Fruit fly (Drosophila melanogaster) whole organism, embryonic: ENCODE measurements around the gene CG31650.

Experiments used
- CG10431 ChIP-seq: fragments of 200-800 bp; sonication (Bioruptor generic); optimal IDR thresholded peaks from 3 replicates; lab custom pipeline; 2018; ENCODE audit warnings: missing biosample characterization, mild to moderate bottlenecking, missing genetic modification characterization
- CG12659 ChIP-seq: fragments of 200-800 bp; sonication (Bioruptor generic); optimal IDR thresholded peaks from 3 replicates; lab custom pipeline; 2017; ENCODE audit warnings: mild to moderate bottlenecking, missing biosample characterization, missing genetic modification reagents, missing genetic modification characterization
- CG14441 ChIP-seq: fragments of 200-800 bp; sonication (Bioruptor generic); IDR thresholded peaks from 2 replicates; pipeline ENCODE4 v1.3.6; 2022; ENCODE audit warnings: missing biosample characterization, missing genetic modification characterization
- CG14860 ChIP-seq: fragments of 200-800 bp; sonication (Bioruptor generic); IDR thresholded peaks from 3 replicates; pipeline ENCODE4 v1.3.6; 2022; ENCODE audit warnings: missing biosample characterization, missing genetic modification characterization; ENCODE audit not compliant: partially characterized antibody
- CG15601 ChIP-seq: fragments of 200-800 bp; sonication (Bioruptor generic); optimal IDR thresholded peaks from 3 replicates; lab custom pipeline; 2019; ENCODE audit warnings: missing biosample characterization, mild to moderate bottlenecking, missing genetic modification characterization, moderate library complexity
- CG16815 ChIP-seq: fragments of 200-800 bp; sonication (Bioruptor generic); optimal IDR thresholded peaks from 3 replicates; lab custom pipeline; 2017; ENCODE audit warnings: missing biosample characterization, mild to moderate bottlenecking, missing genetic modification characterization
- CG17568 ChIP-seq: fragments of 200-800 bp; sonication (Bioruptor generic); optimal IDR thresholded peaks from 2 replicates; lab custom pipeline; 2018; ENCODE audit warnings: missing biosample characterization, mild to moderate bottlenecking, missing genetic modification characterization, moderate library complexity
- CG17802 ChIP-seq: fragments of 200-800 bp; sonication (Bioruptor generic); optimal IDR thresholded peaks from 2 replicates; lab custom pipeline; 2018; ENCODE audit warnings: missing biosample characterization, mild to moderate bottlenecking, missing genetic modification characterization, moderate library complexity
- CG2678 ChIP-seq: fragments of 200-800 bp; sonication (Bioruptor generic); optimal IDR thresholded peaks from 3 replicates; lab custom pipeline; 2019; ENCODE audit warnings: missing biosample characterization, mild to moderate bottlenecking, missing genetic modification characterization, moderate library complexity
- CG33213 ChIP-seq: fragments of 200-800 bp; sonication (Bioruptor generic); optimal IDR thresholded peaks from 3 replicates; lab custom pipeline; 2016; ENCODE audit warnings: missing biosample characterization, missing genetic modification characterization
- CG42726 ChIP-seq: fragments of 200-800 bp; sonication (Bioruptor generic); IDR thresholded peaks from 2 replicates; pipeline ENCODE4 v1.3.6; 2022; ENCODE audit warnings: missing biosample characterization, missing genetic modification characterization; ENCODE audit not compliant: partially characterized antibody
- CG4707 ChIP-seq: fragments of 200-800 bp; sonication (Bioruptor generic); optimal IDR thresholded peaks from 2 replicates; lab custom pipeline; 2018; ENCODE audit warnings: missing biosample characterization, mild to moderate bottlenecking, missing genetic modification characterization, moderate library complexity
- CG4730 ChIP-seq: fragments of 200-800 bp; sonication (Bioruptor generic); IDR thresholded peaks from 2 replicates; pipeline ENCODE4 v1.3.6; 2022; ENCODE audit warnings: missing biosample characterization, missing genetic modification characterization
- CG6765 ChIP-seq: fragments of 200-800 bp; sonication (Bioruptor generic); optimal IDR thresholded peaks from 3 replicates; lab custom pipeline; 2017; ENCODE audit warnings: missing biosample characterization, mild to moderate bottlenecking, missing genetic modification characterization
- CG8359 ChIP-seq: fragments of 200-800 bp; sonication (Bioruptor generic); optimal IDR thresholded peaks from 2 replicates; lab custom pipeline; 2017; ENCODE audit warnings: missing biosample characterization, mild to moderate bottlenecking, missing genetic modification characterization, borderline replicate concordance
- CG8765 ChIP-seq: fragments of 200-800 bp; sonication (Bioruptor generic); IDR thresholded peaks from 2 replicates; pipeline ENCODE4 v1.3.6; 2022; ENCODE audit warnings: missing biosample characterization, missing genetic modification characterization
- CTCF ChIP-seq: fragments of 200-800 bp; sonication (Bioruptor generic); optimal IDR thresholded peaks from 2 replicates; lab custom pipeline; 2017; ENCODE audit warnings: missing biosample characterization, mild to moderate bottlenecking, missing genetic modification characterization, moderate library complexity
- CrebB ChIP-seq: fragments of 200-800 bp; sonication (Bioruptor generic); optimal IDR thresholded peaks from 3 replicates; lab custom pipeline; 2018; ENCODE audit warnings: missing biosample characterization, mild to moderate bottlenecking, missing genetic modification characterization
- Dad ChIP-seq: fragments of 200-800 bp; sonication (Bioruptor generic); optimal IDR thresholded peaks from 3 replicates; lab custom pipeline; 2016; ENCODE audit warnings: missing biosample characterization, missing genetic modification characterization
- Dref ChIP-seq: fragments of 200-800 bp; sonication (Bioruptor generic); IDR thresholded peaks from 2 replicates; pipeline ENCODE4 v1.3.6; 2022; ENCODE audit warnings: missing biosample characterization, missing genetic modification characterization
- Eip74EF ChIP-seq, 2 experiments: fragments of 200-800 bp in 1 of 2; fragments of >200 bp in 1 of 2; sonication (Bioruptor generic) in 1 of 2; optimal IDR thresholded peaks; 2 replicates each; lab custom pipeline; 2017 to 2019; ENCODE audit warnings: missing biosample characterization in 2 of 2, missing genetic modification characterization in 2 of 2, mild to moderate bottlenecking in 1 of 2, moderate library complexity in 1 of 2
- PHDP ChIP-seq: fragments of 200-800 bp; sonication (Bioruptor generic); optimal IDR thresholded peaks from 3 replicates; lab custom pipeline; 2018; ENCODE audit warnings: missing biosample characterization, mild to moderate bottlenecking, missing genetic modification characterization, moderate library complexity
- Rx ChIP-seq: fragments of 200-800 bp; sonication (Bioruptor generic); IDR thresholded peaks from 2 replicates; pipeline ENCODE4 v1.3.6; 2022; ENCODE audit warnings: missing biosample characterization, missing genetic modification characterization
- Sox100B ChIP-seq: fragments of 200-800 bp; sonication (Bioruptor generic); optimal IDR thresholded peaks from 3 replicates; lab custom pipeline; 2018; ENCODE audit warnings: missing biosample characterization, mild to moderate bottlenecking, missing genetic modification characterization
- Tbp ChIP-seq: fragments of >200 bp; optimal IDR thresholded peaks from 2 replicates; lab custom pipeline; 2018; ENCODE audit warnings: missing biosample characterization, missing genetic modification characterization
- croc ChIP-seq: fragments of 200-800 bp; sonication (Bioruptor generic); conservative IDR thresholded peaks from 3 replicates; pipeline ENCODE4 v1.3.6; 2022; ENCODE audit warnings: missing biosample characterization, missing genetic modification characterization
- dati ChIP-seq: fragments of 200-800 bp; sonication (Bioruptor generic); IDR thresholded peaks from 2 replicates; pipeline ENCODE4 v1.3.6; 2022; ENCODE audit warnings: missing biosample characterization, missing genetic modification characterization
- dmrt11E ChIP-seq: fragments of 200-800 bp; sonication (Bioruptor generic); optimal IDR thresholded peaks from 3 replicates; lab custom pipeline; 2018; ENCODE audit warnings: missing biosample characterization, mild to moderate bottlenecking, missing genetic modification characterization, moderate library complexity
- exex ChIP-seq: fragments of 200-800 bp; sonication (Bioruptor generic); optimal IDR thresholded peaks from 4 replicates; lab custom pipeline; 2018; ENCODE audit warnings: missing biosample characterization, mild to moderate bottlenecking, missing genetic modification characterization, moderate library complexity
- gt ChIP-seq: fragments of 200-800 bp; sonication (Bioruptor generic); IDR thresholded peaks from 2 replicates; pipeline ENCODE4 v1.3.6; 2022; ENCODE audit warnings: missing biosample characterization, missing genetic modification characterization
- insv ChIP-seq, 2 experiments: fragments of 200-800 bp; sonication (Bioruptor generic); optimal IDR thresholded peaks; 3 replicates each; lab custom pipeline; 2016 to 2018; ENCODE audit warnings: missing biosample characterization in 2 of 2, missing genetic modification characterization in 2 of 2
- inv ChIP-seq: fragments of 200-800 bp; sonication (Bioruptor generic); IDR thresholded peaks from 2 replicates; pipeline ENCODE4 v1.3.6; 2022; ENCODE audit warnings: missing biosample characterization, missing genetic modification characterization; ENCODE audit not compliant: partially characterized antibody
- jigr1 ChIP-seq: fragments of 200-800 bp; sonication (Bioruptor generic); IDR thresholded peaks from 3 replicates; pipeline ENCODE4 v1.3.6; 2022; ENCODE audit warnings: missing biosample characterization, missing genetic modification characterization
- lab ChIP-seq: fragments of 200-800 bp; sonication (Bioruptor generic); optimal IDR thresholded peaks from 3 replicates; lab custom pipeline; 2017; ENCODE audit warnings: missing biosample characterization, missing genetic modification characterization, mild to moderate bottlenecking, moderate library complexity, missing genetic modification reagents
- nmo ChIP-seq: fragments of 200-800 bp; sonication (Bioruptor generic); optimal IDR thresholded peaks from 2 replicates; lab custom pipeline; 2018; ENCODE audit warnings: missing biosample characterization, mild to moderate bottlenecking, missing genetic modification characterization, moderate library complexity
- pfk ChIP-seq: fragments of 200-800 bp; sonication (Bioruptor generic); optimal IDR thresholded peaks from 2 replicates; lab custom pipeline; 2018; ENCODE audit warnings: missing biosample characterization, mild to moderate bottlenecking, missing genetic modification characterization, moderate library complexity
- pnt ChIP-seq: fragments of 200-800 bp; sonication (Bioruptor generic); optimal IDR thresholded peaks from 3 replicates; lab custom pipeline; 2016; ENCODE audit warnings: missing biosample characterization, missing genetic modification characterization
- repo ChIP-seq: fragments of 200-800 bp; sonication (Bioruptor generic); optimal IDR thresholded peaks from 2 replicates; lab custom pipeline; 2016; ENCODE audit warnings: missing biosample characterization, missing genetic modification characterization
- stwl ChIP-seq: fragments of 200-800 bp; sonication (Bioruptor generic); optimal IDR thresholded peaks from 3 replicates; lab custom pipeline; 2018; ENCODE audit warnings: missing biosample characterization, mild to moderate bottlenecking, missing genetic modification characterization, moderate library complexity
- trem ChIP-seq: fragments of 200-800 bp; optimal IDR thresholded peaks from 3 replicates; lab custom pipeline; 2019; ENCODE audit warnings: missing biosample characterization, mild to moderate bottlenecking, missing genetic modification characterization, moderate library complexity
- vvl ChIP-seq: fragments of 200-800 bp; sonication (Bioruptor generic); IDR thresholded peaks from 2 replicates; pipeline ENCODE4 v1.3.6; 2022; ENCODE audit warnings: missing biosample characterization, missing genetic modification characterization

CG31650 gene

DNA sequence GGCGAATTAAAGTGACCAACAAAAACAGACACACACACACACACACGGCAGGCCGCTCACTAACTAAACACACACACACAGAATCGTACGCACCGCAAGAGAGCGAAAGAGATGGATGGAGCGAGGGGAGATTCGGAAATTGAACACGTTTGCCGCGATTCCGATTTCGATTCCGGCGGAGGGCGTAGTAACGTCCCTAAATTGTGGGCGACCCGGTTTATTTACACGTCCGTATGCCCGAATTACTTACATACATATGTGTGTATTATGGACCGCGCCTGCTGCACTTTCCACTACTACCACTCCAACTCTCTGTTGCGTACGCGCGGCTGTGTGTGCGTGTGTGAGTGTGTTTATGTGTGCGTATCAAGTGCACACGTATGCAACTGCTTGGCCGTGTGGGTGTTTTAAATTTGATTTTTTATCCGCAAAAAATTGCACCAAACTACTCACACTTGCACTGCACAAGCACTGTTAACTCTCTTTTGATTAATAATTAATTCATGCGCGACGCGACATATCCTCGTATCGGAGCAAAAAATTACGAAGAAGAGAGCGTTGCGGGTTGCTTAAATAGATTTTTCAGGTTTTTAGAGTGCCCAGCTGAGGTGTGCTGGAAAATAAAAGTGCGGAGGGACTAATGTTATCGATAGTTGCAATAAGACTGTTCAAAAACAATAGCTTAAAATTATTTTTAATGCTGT is 48.6 kb upstream of the CG31650 start, which contains the start of gene Pgant5 (continued):
- TF ChIP-seq Rx (GFP tag; lab: Robert Waterston, UW): no peak
- TF ChIP-seq jigr1 (GFP tag; lab: Robert Waterston, UW): no peak
- TF ChIP-seq lab (GFP tag; lab: Kevin White, UChicago): peak; percentile 41
- no peak for TF ChIP-seq pfk (GFP tag; lab: Kevin White, UChicago)
- no peak for TF ChIP-seq gt (GFP tag; lab: Robert Waterston, UW)
- TF ChIP-seq CG16815 (GFP tag; lab: Kevin White, UChicago): no peak
- no peak for TF ChIP-seq CG17802 (tag; lab: Kevin White, UChicago)
- peak; percentile 15 for TF ChIP-seq exex (tag; lab: Kevin White, UChicago)
- TF ChIP-seq CG8359 (GFP tag; lab: Kevin White, UChicago): no peak
- TF ChIP-seq pnt (GFP tag; lab: Kevin White, UChicago): no peak
- peak; percentile 61; the same call in 1 of the 3 replicates for TF ChIP-seq CG14860 (GFP tag; lab: Robert Waterston, UW)
- TF ChIP-seq vvl: peak; percentile 73; the same call in 1 of the 2 replicates
- no peak for TF ChIP-seq CG10431
- TF ChIP-seq Sox100B: no peak
- TF ChIP-seq PHDP (tag; lab: Kevin White, UChicago): no peak
- peak; percentile 32 for TF ChIP-seq trem (tag; lab: Kevin White, UChicago)
- TF ChIP-seq CG8765: no peak
- no peak for TF ChIP-seq nmo
- TF ChIP-seq CTCF (GFP tag; lab: Kevin White, UChicago): no peak
- TF ChIP-seq Dref (GFP tag; lab: Robert Waterston, UW): peak; percentile 54
- no peak for TF ChIP-seq CG17568 (GFP tag; lab: Kevin White, UChicago)
- TF ChIP-seq insv (GFP tag; optimal IDR thresholded peaks at IDR 0.05; lab: Kevin White, UChicago): peak in 1 of 2 experiments; percentile 90
- TF ChIP-seq CG33213 (GFP tag; lab: Kevin White, UChicago): no peak
- TF ChIP-seq CG2678: peak; percentile 30
- no peak for TF ChIP-seq stwl (tag; lab: Kevin White, UChicago)
- no peak for TF ChIP-seq croc
- TF ChIP-seq CG15601 (tag; lab: Kevin White, UChicago): no peak
- 0 out of 2 replicates have a peak, but pooled peaks have one; percentile 35 for TF ChIP-seq CG42726 (GFP tag; lab: Robert Waterston, UW)
- no peak for TF ChIP-seq dmrt11E (tag; lab: Kevin White, UChicago)
- no peak for TF ChIP-seq CG4707 (GFP tag; lab: Kevin White, UChicago)
- peak; percentile 26 for TF ChIP-seq Tbp
- no peak for TF ChIP-seq repo (GFP tag; lab: Kevin White, UChicago)
- TF ChIP-seq dati: no peak
- peak; percentile 42 for TF ChIP-seq CG6765 (GFP tag; lab: Kevin White, UChicago)
- peak in 1 of 2 experiments; percentile 72 for TF ChIP-seq Eip74EF (GFP tag; optimal IDR thresholded peaks at IDR 0.05; lab: Kevin White, UChicago)
- no peak for TF ChIP-seq Dad (GFP tag; lab: Kevin White, UChicago)
- TF ChIP-seq inv (GFP tag; lab: Robert Waterston, UW): peak; percentile 20; the same call in 1 of the 2 replicates
- peak; percentile 19 for TF ChIP-seq CrebB (tag; lab: Kevin White, UChicago)
- TF ChIP-seq CG12659 (GFP tag; lab: Kevin White, UChicago): peak; percentile 55
- TF ChIP-seq CG14441 (GFP tag; lab: Robert Waterston, UW): no peak
- no peak for TF ChIP-seq CG4730 (GFP tag; lab: Robert Waterston, UW)
